Worm (Caenorhabditis elegans) whole organism, L2 larva: ENCODE results near the gene shc-2.

Experiments
- ama-1 ChIP-seq: fragments of 150-350 bp; optimal IDR thresholded peaks from 2 replicates; lab custom pipeline; 2018; ENCODE audit warnings: inconsistent platforms
- elt-3 ChIP-seq: sonication (generic microtip); optimal IDR thresholded peaks from 2 replicates; lab custom pipeline; 2017; ENCODE audit warnings: missing biosample characterization, missing genetic modification characterization
- fos-1 ChIP-seq: fragments of 150-350 bp; optimal IDR thresholded peaks from 2 replicates; lab custom pipeline; 2014; ENCODE audit warnings: missing biosample characterization, missing genetic modification characterization
- lin-13 ChIP-seq: fragments of 150-350 bp; optimal IDR thresholded peaks from 2 replicates; lab custom pipeline; 2014; ENCODE audit warnings: missing biosample characterization, missing genetic modification reagents, missing genetic modification characterization
- lsy-2 ChIP-seq, 2 experiments: fragments of 150-350 bp in 1 of 2; sonication (generic microtip) in 1 of 2; optimal IDR thresholded peaks; 2 replicates each; lab custom pipeline; 2014 to 2017; ENCODE audit warnings: missing biosample characterization in 2 of 2, missing genetic modification characterization in 2 of 2
- nhr-11 ChIP-seq: fragments of 150-350 bp; optimal IDR thresholded peaks from 2 replicates; lab custom pipeline; 2014; ENCODE audit warnings: missing biosample characterization, missing genetic modification characterization
- nhr-23 ChIP-seq: fragments of 150-350 bp; optimal IDR thresholded peaks from 2 replicates; lab custom pipeline; 2014; ENCODE audit warnings: missing biosample characterization, missing genetic modification reagents, missing genetic modification characterization
- nhr-77 ChIP-seq: fragments of 150-350 bp; optimal IDR thresholded peaks from 2 replicates; lab custom pipeline; 2014; ENCODE audit warnings: missing biosample characterization, missing genetic modification characterization
- skn-1 ChIP-seq: sonication (generic microtip); optimal IDR thresholded peaks from 2 replicates; lab custom pipeline; 2017; ENCODE audit warnings: missing biosample characterization, missing genetic modification characterization
- snpc-4 ChIP-seq: fragments of 150-350 bp; optimal IDR thresholded peaks from 2 replicates; lab custom pipeline; 2014; ENCODE audit warnings: missing biosample characterization, missing genetic modification characterization
- unc-62 ChIP-seq: fragments of 150-350 bp; optimal IDR thresholded peaks from 2 replicates; lab custom pipeline; 2014; ENCODE audit warnings: missing biosample characterization, missing genetic modification reagents, missing genetic modification characterization
- zag-1 ChIP-seq: fragments of 150-350 bp; optimal IDR thresholded peaks from 2 replicates; lab custom pipeline; 2014; ENCODE audit warnings: missing biosample characterization, missing genetic modification characterization
- ztf-11 ChIP-seq: sonication (generic microtip); optimal IDR thresholded peaks from 2 replicates; lab custom pipeline; 2017; ENCODE audit warnings: missing biosample characterization, missing genetic modification characterization
- ztf-4 ChIP-seq: fragments of 150-350 bp; optimal IDR thresholded peaks from 2 replicates; lab custom pipeline; 2014; ENCODE audit warnings: missing biosample characterization, missing genetic modification characterization

DNA sequence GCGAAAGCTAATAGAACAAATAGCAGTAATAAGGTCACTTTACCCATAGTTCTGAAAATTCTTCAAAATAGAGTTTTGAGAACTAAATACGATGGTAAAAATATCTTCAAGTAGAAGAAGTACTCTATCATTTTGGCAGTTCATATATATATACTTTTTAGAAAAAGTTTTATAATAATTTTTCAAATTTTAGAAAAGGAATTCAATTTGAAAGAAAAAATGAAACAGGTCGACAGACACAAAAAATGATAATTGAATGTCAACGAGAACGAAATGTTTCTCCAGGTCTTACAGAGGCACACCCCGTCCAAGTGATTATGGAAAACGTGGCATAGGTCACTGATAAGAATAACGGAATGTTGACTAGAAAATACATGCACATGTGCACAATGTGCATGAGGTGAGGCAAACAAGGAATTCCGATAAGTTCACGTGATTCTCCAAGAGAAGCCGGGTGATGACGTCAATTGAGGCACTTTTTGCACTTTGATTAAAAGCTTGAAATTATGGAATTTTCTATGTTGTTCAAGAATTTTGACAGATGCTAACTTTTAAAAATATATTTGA lies 43.7 kb upstream of the shc-2 start, which contains the start of gene aagr-2:
- TF ChIP-seq nhr-23, result no peak
- TF ChIP-seq ztf-4, result no peak
- TF ChIP-seq ama-1 (lab: Kevin White, UChicago), result no peak
- no peak for TF ChIP-seq zag-1 (tag; lab: Kevin White, UChicago)
- no peak for TF ChIP-seq lsy-2 (tag; optimal IDR thresholded peaks at IDR 0.05; lab: Kevin White, UChicago)
- TF ChIP-seq fos-1 (tag; lab: Kevin White, UChicago), result peak; percentile 93
- TF ChIP-seq nhr-77 (tag; lab: Kevin White, UChicago), result no peak
- TF ChIP-seq nhr-11 (tag; lab: Kevin White, UChicago), result no peak
- TF ChIP-seq lin-13, result no peak
- no peak for TF ChIP-seq skn-1 (tag; lab: Kevin White, UChicago)
- no peak for TF ChIP-seq elt-3 (tag; lab: Kevin White, UChicago)
- TF ChIP-seq unc-62 (GFP tag; lab: Kevin White, UChicago), result no peak
- TF ChIP-seq ztf-11, result no peak
- TF ChIP-seq snpc-4 (tag; lab: Kevin White, UChicago), result no peak
